Fruit fly (Drosophila melanogaster): ENCODE data around the gene CG9663.

CG9663 gene

DNA sequence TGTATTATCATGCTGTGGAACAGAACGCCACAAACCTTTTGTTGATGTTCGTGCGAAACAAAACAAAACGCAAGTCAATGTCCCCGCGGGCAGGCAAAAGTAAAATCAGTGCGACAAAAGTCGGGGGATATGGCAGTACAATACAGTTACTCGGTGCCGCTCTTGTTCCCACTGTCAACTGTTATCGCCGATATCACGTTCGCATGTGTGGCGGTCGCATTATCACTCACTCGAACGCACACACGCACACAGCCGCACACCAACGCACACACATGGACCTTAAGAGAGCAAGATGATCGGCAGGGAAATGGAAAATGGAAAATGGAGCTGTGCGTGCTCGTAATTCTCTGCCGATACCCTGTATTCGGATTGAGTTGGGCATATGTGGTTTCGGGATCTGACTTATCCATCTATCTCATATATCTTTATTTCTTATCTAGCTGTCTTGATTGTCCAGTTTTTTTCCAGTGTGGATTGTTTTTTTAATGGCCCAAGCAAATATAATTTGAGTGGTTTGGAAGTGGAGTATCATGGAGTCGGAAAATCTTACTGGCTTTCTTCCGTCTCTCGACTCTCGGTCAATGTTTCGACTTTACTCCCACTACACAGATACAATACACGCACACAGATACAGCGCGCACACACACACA lies 35.8 kb upstream of the CG9663 start (continued):
- TF ChIP-seq ro (GFP tag; IDR thresholded peaks at IDR 0.05) (peak; percentile 66; the same call in 1 of the 2 replicates), CG18764 (GFP tag; optimal IDR thresholded peaks at IDR 0.05) (peak; percentile 85), en (GFP tag; optimal IDR thresholded peaks at IDR 0.05) (peak; percentile 71), bsh (GFP tag; optimal IDR thresholded peaks at IDR 0.05) (peak; percentile 68 to 96), Six4 (GFP tag; optimal IDR thresholded peaks at IDR 0.05) (peak; percentile 89), bbx (GFP tag; IDR thresholded peaks at IDR 0.05; ENCODE audit: partially characterized antibody) (no peak), CG4282 (GFP tag; optimal IDR thresholded peaks at IDR 0.05) (peak; percentile 45), CG12659 (GFP tag; optimal IDR thresholded peaks at IDR 0.05) (peak; percentile 32), HLH4C (GFP tag; IDR thresholded peaks at IDR 0.05; ENCODE audit: partially characterized antibody) (no peak), CG11093 (GFP tag; IDR thresholded peaks at IDR 0.05) (peak; percentile 83), CG13424 (tag; optimal IDR thresholded peaks at IDR 0.05) (peak; percentile 68), sd (tag; optimal IDR thresholded peaks at IDR 0.05) (no peak), Pdp1 (GFP tag; optimal IDR thresholded peaks at IDR 0.05) (peak; percentile 3 to 78), CG6175 (GFP tag; IDR thresholded peaks at IDR 0.05) (no peak), CG11456 (GFP tag; IDR thresholded peaks at IDR 0.05) (peak; percentile 43; the same call in 1 of the 3 replicates), Mad (GFP tag; optimal IDR thresholded peaks at IDR 0.05) (peak; percentile 72), zfh2 (GFP tag; optimal IDR thresholded peaks at IDR 0.05) (no peak), tgo (GFP tag; IDR thresholded peaks at IDR 0.05) (peak; percentile 65), gcm2 (GFP tag; optimal IDR thresholded peaks at IDR 0.05) (no peak), CG9932 (GFP tag; IDR thresholded peaks at IDR 0.05) (no peak), crc (GFP tag; optimal IDR thresholded peaks at IDR 0.05) (peak; percentile 82), chm (GFP tag; IDR thresholded peaks at IDR 0.05) (peak; percentile 94), Poxn (GFP tag; IDR thresholded peaks at IDR 0.05) (no peak), emc (GFP tag; optimal IDR thresholded peaks at IDR 0.05) (no peak), CG7839 (tag; optimal IDR thresholded peaks at IDR 0.05) (peak; percentile 83), CG9817 (tag; optimal IDR thresholded peaks at IDR 0.05) (peak; percentile 10), trem (tag; optimal IDR thresholded peaks at IDR 0.05) (peak; percentile 85), CG18476 (GFP tag; optimal IDR thresholded peaks at IDR 0.05) (peak; percentile 58), Dip3 (GFP tag; optimal IDR thresholded peaks at IDR 0.05) (no peak), CG2202 (tag; optimal IDR thresholded peaks at IDR 0.05) (peak; percentile 84), CG2678 (tag; optimal IDR thresholded peaks at IDR 0.05) (peak; percentile 79), CG32532 (GFP tag; IDR thresholded peaks at IDR 0.05) (peak; percentile 38; the same call in 1 of the 2 replicates), sima (GFP tag; optimal IDR thresholded peaks at IDR 0.05) (peak; percentile 35), CG8281 (tag; optimal IDR thresholded peaks at IDR 0.05) (peak; percentile 38), org-1 (GFP tag; optimal IDR thresholded peaks at IDR 0.05) (peak; percentile 73), jumu (GFP tag; optimal IDR thresholded peaks at IDR 0.05) (peak; percentile 88), CG4617 (GFP tag; optimal IDR thresholded peaks at IDR 0.05; ENCODE audit: borderline replicate concordance) (peak; percentile 48), CG30403 (GFP tag; optimal IDR thresholded peaks at IDR 0.05) (peak; percentile 84), dm (GFP tag; optimal IDR thresholded peaks at IDR 0.05) (peak; percentile 66), az2 (GFP tag; optimal IDR thresholded peaks at IDR 0.05) (peak; percentile 92), vvl (GFP tag; IDR thresholded peaks at IDR 0.05) (peak; percentile 90), Aef1 (GFP tag; IDR thresholded peaks at IDR 0.05) (peak; percentile 55; the same call in 2 of the 3 replicates), CG10267 (tag; optimal IDR thresholded peaks at IDR 0.05) (peak; percentile 81), twi (tag; optimal IDR thresholded peaks at IDR 0.05) (peak; percentile 53), HmgZ (tag; optimal IDR thresholded peaks at IDR 0.05) (peak; percentile 9), CG14965 (GFP tag; optimal IDR thresholded peaks at IDR 0.05; ENCODE audit: borderline replicate concordance) (peak; percentile 7), CG7928 (GFP tag; optimal IDR thresholded peaks at IDR 0.05) (no peak), hb (GFP tag; IDR thresholded peaks at IDR 0.05; ENCODE audit: partially characterized antibody) (no peak), CG15696 (tag; optimal IDR thresholded peaks at IDR 0.05) (peak; percentile 33)
